Fruit fly (Drosophila melanogaster) whole organism, larva: ENCODE data around the gene pyd3.

ENCODE experiments used
- noc ChIP-seq: fragments of 200-800 bp; sonication (Bioruptor generic); optimal IDR thresholded peaks from 3 replicates; lab custom pipeline; 2019; ENCODE audit warnings: missing biosample characterization, mild to moderate bottlenecking, missing genetic modification characterization, moderate library complexity

Gene pyd3

DNA sequence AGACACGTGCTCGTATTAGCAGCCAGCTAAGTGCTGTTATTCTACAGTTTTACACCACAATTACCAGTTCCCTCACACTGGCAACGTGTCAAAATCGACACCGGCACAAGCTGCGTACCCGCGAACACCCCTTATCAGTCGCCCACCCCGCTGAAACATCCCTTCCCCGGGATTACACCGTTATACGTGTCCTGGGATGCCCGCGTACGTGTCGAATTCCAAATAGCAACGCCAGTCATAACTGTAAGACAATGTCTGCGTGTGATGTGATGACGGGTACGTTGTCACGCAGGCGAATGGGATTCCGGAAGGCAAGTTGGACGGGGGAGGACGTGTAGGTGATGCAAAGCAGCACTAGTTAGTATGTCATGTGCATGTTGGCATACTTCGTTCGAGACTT, 29.9 kb downstream of the pyd3 start:
- TF ChIP-seq noc (tag; lab: Kevin White, UChicago) = no peak
